Worm (Caenorhabditis elegans): ENCODE results near the gene Y62F5A.10.
A peak's percentile ranks its signal among the peaks of the same experiment; 100 is the strongest.

The Y62F5A.10 gene

DNA sequence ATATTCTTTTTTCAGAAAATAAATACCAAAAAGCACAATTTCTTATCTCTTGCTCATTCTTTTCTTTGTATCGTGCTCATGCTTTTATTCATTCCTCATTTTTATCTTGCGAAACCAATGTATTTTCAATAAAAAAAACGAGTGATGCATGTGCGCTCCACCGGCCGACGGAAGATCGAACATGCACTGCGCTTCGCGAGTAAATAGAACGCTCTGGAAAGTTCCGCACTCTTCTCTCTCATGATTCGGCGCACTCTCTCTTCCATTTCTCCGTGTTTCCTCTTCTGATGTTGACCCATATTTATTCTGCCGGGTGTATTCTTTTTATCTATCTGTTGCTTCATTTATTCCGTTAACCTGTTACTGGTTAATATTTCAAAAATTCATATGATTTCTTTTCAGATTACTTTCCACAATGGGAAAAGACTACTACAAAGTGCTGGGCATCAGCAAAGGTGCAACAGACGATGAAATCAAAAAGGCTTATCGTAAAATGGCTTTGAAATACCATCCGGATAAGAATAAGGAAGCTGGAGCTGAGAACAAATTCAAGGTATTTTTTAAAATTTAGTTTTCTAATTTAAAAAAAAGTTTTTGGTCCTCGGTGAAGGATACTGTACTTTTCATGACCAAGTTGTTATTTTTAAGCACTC, 24.0 kb downstream of the Y62F5A.10 start, which contains the start of gene dnj-13 (continued):
- peak; percentile 12 for TF ChIP-seq lir-3 (tag; optimal IDR thresholded peaks at IDR 0.05)
- TF ChIP-seq vab-7 (GFP tag; IDR thresholded peaks at IDR 0.05), result peak; percentile 85
- TF ChIP-seq unc-130 (GFP tag; optimal IDR thresholded peaks at IDR 0.05), result peak; percentile 61
- no peak for TF ChIP-seq attf-4 (tag; optimal IDR thresholded peaks at IDR 0.05)
- TF ChIP-seq zfp-3 (GFP tag; conservative IDR thresholded peaks at IDR 0.05), result peak; percentile 98
- no peak for TF ChIP-seq ZK546.5 (tag; optimal IDR thresholded peaks at IDR 0.05)
- peak; percentile 91 for TF ChIP-seq lin-13 (GFP tag; optimal IDR thresholded peaks at IDR 0.05)
- TF ChIP-seq unc-39 (tag; optimal IDR thresholded peaks at IDR 0.05), result no peak
- TF ChIP-seq nhr-76 (tag; optimal IDR thresholded peaks at IDR 0.05), result no peak
- TF ChIP-seq pqm-1 (tag; optimal IDR thresholded peaks at IDR 0.05), result no peak
- TF ChIP-seq madf-9 (GFP tag; conservative IDR thresholded peaks at IDR 0.05), result peak; percentile 94
- TF ChIP-seq ZK337.2 (GFP tag; IDR thresholded peaks at IDR 0.05), result no peak
- TF ChIP-seq ceh-20 (GFP tag; IDR thresholded peaks at IDR 0.05), result peak; percentile 96
- TF ChIP-seq F37D6.2 (tag; optimal IDR thresholded peaks at IDR 0.05), result peak; percentile 91
- TF ChIP-seq ces-1 (GFP tag; optimal IDR thresholded peaks at IDR 0.05), result no peak
- peak; percentile 96 for TF ChIP-seq nhr-111 (GFP tag; optimal IDR thresholded peaks at IDR 0.05)
- TF ChIP-seq nhr-48 (tag; optimal IDR thresholded peaks at IDR 0.05), result peak; percentile 89
- TF ChIP-seq Y48G9A.11 (GFP tag; IDR thresholded peaks at IDR 0.05), result peak; percentile 86
- peak; percentile 65; the same call in 1 of the 2 replicates for TF ChIP-seq Y105C5A.15 (GFP tag; IDR thresholded peaks at IDR 0.05)
- TF ChIP-seq pha-4 (GFP tag; IDR thresholded peaks at IDR 0.05), result peak; percentile 98
- TF ChIP-seq pha-4 (tag; optimal IDR thresholded peaks at IDR 0.05), result peak; percentile 89
- TF ChIP-seq aly-2 (tag; optimal IDR thresholded peaks at IDR 0.05), result no peak
- TF ChIP-seq ztf-11 (tag; optimal IDR thresholded peaks at IDR 0.05), result peak; percentile 13
- peak; percentile 88 to 94 for TF ChIP-seq lsy-2 (tag; optimal IDR thresholded peaks at IDR 0.05)
- TF ChIP-seq nhr-77 (tag; optimal IDR thresholded peaks at IDR 0.05), result peak; percentile 90
- TF ChIP-seq nhr-102 (tag; optimal IDR thresholded peaks at IDR 0.05), result peak; percentile 93
- TF ChIP-seq skn-1 (tag; optimal IDR thresholded peaks at IDR 0.05), result no peak
- 0 out of 2 replicates have a peak, but pooled peaks have one; percentile 20 for TF ChIP-seq zip-11 (GFP tag; IDR thresholded peaks at IDR 0.05)
- TF ChIP-seq T26A8.4 (GFP tag; IDR thresholded peaks at IDR 0.05), result peak; percentile 97
- TF ChIP-seq php-3 (GFP tag; IDR thresholded peaks at IDR 0.05), result peak; percentile 96
- TF ChIP-seq gei-8 (GFP tag; optimal IDR thresholded peaks at IDR 0.05), result peak; percentile 94
- TF ChIP-seq Y5F2A.4 (GFP tag; optimal IDR thresholded peaks at IDR 0.05), result peak; percentile 89
- no peak for TF ChIP-seq lin-39 (tag; optimal IDR thresholded peaks at IDR 0.05)
- no peak for TF ChIP-seq daf-19 (GFP tag; conservative IDR thresholded peaks at IDR 0.05)
- peak; percentile 77 for TF ChIP-seq set-16 (GFP tag; IDR thresholded peaks at IDR 0.05)
- TF ChIP-seq egl-43 (GFP tag; IDR thresholded peaks at IDR 0.05), result peak; percentile 95
- no peak for TF ChIP-seq ceh-62 (tag; optimal IDR thresholded peaks at IDR 0.05)
- TF ChIP-seq tra-1 (GFP tag; IDR thresholded peaks at IDR 0.05), result peak; percentile 96
- peak; percentile 97 for TF ChIP-seq arid-1 (GFP tag; conservative IDR thresholded peaks at IDR 0.05)
- TF ChIP-seq nhr-6 (tag; optimal IDR thresholded peaks at IDR 0.05), result peak; percentile 80
- peak; percentile 98 for TF ChIP-seq dve-1 (tag; optimal IDR thresholded peaks at IDR 0.05; ENCODE audit: insufficient read depth)
- peak; percentile 89 for TF ChIP-seq T20F7.1 (GFP tag; optimal IDR thresholded peaks at IDR 0.05)
- peak; percentile 63 for TF ChIP-seq nhr-10 (tag; optimal IDR thresholded peaks at IDR 0.05)
- TF ChIP-seq spr-3 (GFP tag; optimal IDR thresholded peaks at IDR 0.05), result peak; percentile 94
- peak; percentile 73 for TF ChIP-seq fkh-10 (GFP tag; optimal IDR thresholded peaks at IDR 0.05)
- TF ChIP-seq lin-38 (GFP tag; IDR thresholded peaks at IDR 0.05), result peak; percentile 99
- no peak for TF ChIP-seq cey-2 (tag; optimal IDR thresholded peaks at IDR 0.05; ENCODE audit: borderline replicate concordance, insufficient read depth)
- peak; percentile 95 for TF ChIP-seq sdz-12 (GFP tag; optimal IDR thresholded peaks at IDR 0.05)
- peak; percentile 90; the same call in 1 of the 2 replicates for TF ChIP-seq Y75B8A.6 (GFP tag; IDR thresholded peaks at IDR 0.05)
- peak; percentile 95 for TF ChIP-seq ctbp-1 (GFP tag; IDR thresholded peaks at IDR 0.05)
